Fruit fly (Drosophila melanogaster) whole organism, embryonic: Measurements from ENCODE around the gene CG46439.

Source experiments
- CG10267 ChIP-seq: fragments of 200-800 bp; sonication (Bioruptor generic); optimal IDR thresholded peaks from 2 replicates; lab custom pipeline; 2018; ENCODE audit warnings: missing biosample characterization, mild to moderate bottlenecking, missing genetic modification characterization, moderate library complexity
- CG10462 ChIP-seq: fragments of 200-800 bp; sonication (Bioruptor generic); optimal IDR thresholded peaks from 2 replicates; lab custom pipeline; 2016; ENCODE audit warnings: missing biosample characterization, missing genetic modification characterization
- CG11398 ChIP-seq: fragments of 200-800 bp; sonication (Bioruptor generic); optimal IDR thresholded peaks from 2 replicates; lab custom pipeline; 2016; ENCODE audit warnings: missing biosample characterization, missing genetic modification characterization
- CG12659 ChIP-seq: fragments of 200-800 bp; sonication (Bioruptor generic); optimal IDR thresholded peaks from 3 replicates; lab custom pipeline; 2017; ENCODE audit warnings: mild to moderate bottlenecking, missing biosample characterization, missing genetic modification reagents, missing genetic modification characterization
- CG14050 ChIP-seq: fragments of 200-800 bp; sonication (Bioruptor generic); IDR thresholded peaks from 3 replicates; pipeline ENCODE4 v1.3.6; 2022; ENCODE audit warnings: missing biosample characterization, missing genetic modification characterization
- CG18011 ChIP-seq: fragments of 200-800 bp; sonication (Bioruptor generic); optimal IDR thresholded peaks from 2 replicates; lab custom pipeline; 2017; ENCODE audit warnings: missing biosample characterization, missing genetic modification characterization, mild to moderate bottlenecking, moderate library complexity, missing genotype
- CG2129 ChIP-seq: fragments of 200-800 bp; sonication (Bioruptor generic); IDR thresholded peaks from 2 replicates; pipeline ENCODE4 v1.3.6; 2022; ENCODE audit warnings: missing biosample characterization, missing genetic modification characterization; ENCODE audit not compliant: partially characterized antibody
- CG2678 ChIP-seq: fragments of 200-800 bp; sonication (Bioruptor generic); optimal IDR thresholded peaks from 3 replicates; lab custom pipeline; 2019; ENCODE audit warnings: missing biosample characterization, mild to moderate bottlenecking, missing genetic modification characterization, moderate library complexity
- CG30020 ChIP-seq: fragments of 200-800 bp; optimal IDR thresholded peaks from 2 replicates; lab custom pipeline; 2019; ENCODE audit warnings: missing biosample characterization, mild to moderate bottlenecking, missing genetic modification characterization, moderate library complexity
- CG31441 ChIP-seq: fragments of 200-800 bp; sonication (Bioruptor generic); IDR thresholded peaks from 2 replicates; pipeline ENCODE4 v1.3.6; 2022; ENCODE audit warnings: missing biosample characterization, missing genetic modification characterization
- CG32772 ChIP-seq: fragments of 200-800 bp; sonication (Bioruptor generic); IDR thresholded peaks from 2 replicates; pipeline ENCODE4 v1.3.6; 2022; ENCODE audit warnings: missing biosample characterization, missing genetic modification characterization
- CG3847 ChIP-seq: fragments of 200-800 bp; sonication (Bioruptor generic); IDR thresholded peaks from 2 replicates; pipeline ENCODE4 v1.3.6; 2022; ENCODE audit warnings: missing biosample characterization, missing genetic modification characterization
- CG4424 ChIP-seq: fragments of 200-800 bp; sonication (Bioruptor generic); optimal IDR thresholded peaks from 3 replicates; lab custom pipeline; 2016; ENCODE audit warnings: missing biosample characterization, missing genetic modification characterization
- CG5245 ChIP-seq: fragments of 200-800 bp; sonication (Bioruptor generic); optimal IDR thresholded peaks from 3 replicates; lab custom pipeline; 2016; ENCODE audit warnings: missing biosample characterization, missing genetic modification characterization
- CG9797 ChIP-seq: fragments of 200-800 bp; sonication (Bioruptor generic); optimal IDR thresholded peaks from 3 replicates; lab custom pipeline; 2018; ENCODE audit warnings: missing biosample characterization, mild to moderate bottlenecking, missing genetic modification characterization
- D19B ChIP-seq: fragments of 200-800 bp; sonication (Bioruptor generic); optimal IDR thresholded peaks from 2 replicates; lab custom pipeline; 2017; ENCODE audit warnings: missing biosample characterization, mild to moderate bottlenecking, missing genetic modification characterization
- Dbx ChIP-seq: fragments of 200-800 bp; sonication (Bioruptor generic); IDR thresholded peaks from 3 replicates; pipeline ENCODE4 v1.3.6; 2022; ENCODE audit warnings: missing biosample characterization, missing genetic modification characterization
- Dfd ChIP-seq, 2 experiments: fragments of >200 bp; optimal IDR thresholded peaks; 2 replicates each; lab custom pipeline; 2017; ENCODE audit warnings: missing biosample characterization in 2 of 2, missing genetic modification characterization in 2 of 2
- GATAe ChIP-seq: fragments of 200-800 bp; sonication (Bioruptor generic); conservative IDR thresholded peaks from 2 replicates; pipeline ENCODE4 v1.3.6; 2022; ENCODE audit warnings: missing biosample characterization, missing genetic modification characterization
- Hand ChIP-seq: fragments of 200-800 bp; sonication (Bioruptor generic); optimal IDR thresholded peaks from 2 replicates; lab custom pipeline; 2017; ENCODE audit warnings: mild to moderate bottlenecking, missing biosample characterization, missing genetic modification reagents, missing genetic modification characterization
- Lhr ChIP-seq: fragments of 200-800 bp; sonication (Bioruptor generic); optimal IDR thresholded peaks from 3 replicates; lab custom pipeline; 2017; ENCODE audit warnings: mild to moderate bottlenecking, missing biosample characterization, missing genetic modification reagents, missing genetic modification characterization
- MTF-1 ChIP-seq: fragments of 200-800 bp; sonication (Bioruptor generic); optimal IDR thresholded peaks from 2 replicates; lab custom pipeline; 2018; ENCODE audit warnings: missing biosample characterization, mild to moderate bottlenecking, missing genetic modification characterization, borderline replicate concordance
- NFAT ChIP-seq: fragments of 200-800 bp; sonication (Bioruptor generic); IDR thresholded peaks from 2 replicates; pipeline ENCODE4 v1.3.6; 2022; ENCODE audit warnings: missing biosample characterization, missing genetic modification characterization
- Opbp ChIP-seq: fragments of 200-800 bp; sonication (Bioruptor generic); IDR thresholded peaks from 3 replicates; pipeline ENCODE4 v1.3.6; 2022; ENCODE audit warnings: missing biosample characterization, missing genetic modification characterization; ENCODE audit not compliant: partially characterized antibody
- Side ChIP-seq: fragments of 200-800 bp; sonication (Bioruptor generic); optimal IDR thresholded peaks from 2 replicates; lab custom pipeline; 2016; ENCODE audit warnings: missing biosample characterization, missing genetic modification characterization
- Sry-δ ChIP-seq: fragments of 200-800 bp; sonication (Bioruptor generic); optimal IDR thresholded peaks from 2 replicates; lab custom pipeline; 2016; ENCODE audit warnings: missing biosample characterization, missing genetic modification characterization
- YL-1 ChIP-seq: fragments of 200-800 bp; sonication (Bioruptor generic); optimal IDR thresholded peaks from 3 replicates; lab custom pipeline; 2017; ENCODE audit warnings: missing biosample characterization, mild to moderate bottlenecking, missing genetic modification characterization
- az2 ChIP-seq: fragments of 200-800 bp; sonication (Bioruptor generic); optimal IDR thresholded peaks from 3 replicates; lab custom pipeline; 2016; ENCODE audit warnings: missing biosample characterization, missing genetic modification characterization
- btn ChIP-seq: fragments of 200-800 bp; sonication (Bioruptor generic); optimal IDR thresholded peaks from 2 replicates; lab custom pipeline; 2016; ENCODE audit warnings: missing biosample characterization, missing genetic modification characterization
- cas ChIP-seq: fragments of 200-800 bp; sonication (Bioruptor generic); IDR thresholded peaks from 2 replicates; pipeline ENCODE4 v1.3.6; 2022; ENCODE audit warnings: missing biosample characterization, missing genetic modification characterization
- crol ChIP-seq: fragments of 200-800 bp; sonication (Bioruptor generic); IDR thresholded peaks from 2 replicates; pipeline ENCODE4 v1.3.6; 2022; ENCODE audit warnings: missing biosample characterization, missing genetic modification characterization
- cwo ChIP-seq: fragments of 200-800 bp; sonication (Bioruptor generic); optimal IDR thresholded peaks from 3 replicates; lab custom pipeline; 2017; ENCODE audit warnings: missing biosample characterization, missing genetic modification characterization, mild to moderate bottlenecking, moderate library complexity, missing genetic modification reagents
- fru ChIP-seq: fragments of >200 bp; optimal IDR thresholded peaks from 2 replicates; lab custom pipeline; 2017
- fu2 ChIP-seq: fragments of 200-800 bp; sonication (Bioruptor generic); optimal IDR thresholded peaks from 2 replicates; lab custom pipeline; 2016; ENCODE audit warnings: missing biosample characterization, missing genetic modification characterization
- her ChIP-seq: fragments of 200-800 bp; sonication (Bioruptor generic); optimal IDR thresholded peaks from 2 replicates; lab custom pipeline; 2016; ENCODE audit warnings: missing biosample characterization, missing genetic modification characterization
- hkb ChIP-seq, 2 experiments: fragments of 200-800 bp in 1 of 2; fragments of >200 bp in 1 of 2; sonication (Bioruptor generic) in 1 of 2; IDR thresholded peaks in 1 of 2; optimal IDR thresholded peaks in 1 of 2; 2 replicates each; pipeline versions ENCODE4 v1.3.6 to Lab custom; 2017 to 2022; ENCODE audit warnings: missing biosample characterization in 1 of 2, missing genetic modification characterization in 1 of 2
- jumu ChIP-seq: fragments of 200-800 bp; sonication (Bioruptor generic); optimal IDR thresholded peaks from 3 replicates; lab custom pipeline; 2016; ENCODE audit warnings: missing biosample characterization, missing genetic modification characterization
- lbe ChIP-seq: fragments of 200-800 bp; sonication (Bioruptor generic); optimal IDR thresholded peaks from 2 replicates; lab custom pipeline; 2016; ENCODE audit warnings: missing biosample characterization, mild to moderate bottlenecking, missing genetic modification characterization
- lov ChIP-seq, 2 experiments: fragments of 200-800 bp in 1 of 2; fragments of >200 bp in 1 of 2; sonication (Bioruptor generic) in 1 of 2; IDR thresholded peaks in 1 of 2; optimal IDR thresholded peaks in 1 of 2; 2 replicates in 1 of 2; 3 replicates in 1 of 2; pipeline versions ENCODE4 v1.3.6 to Lab custom; 2017 to 2022; ENCODE audit warnings: missing biosample characterization in 1 of 2, missing genetic modification characterization in 1 of 2
- mam ChIP-seq: fragments of 200-800 bp; sonication (Bioruptor generic); optimal IDR thresholded peaks from 3 replicates; lab custom pipeline; 2016; ENCODE audit warnings: missing biosample characterization, missing genetic modification characterization
- pan ChIP-seq, 4 experiments: fragments of >200 bp in 3 of 4; fragments of 200-800 bp in 1 of 4; sonication (Bioruptor generic) in 1 of 4; optimal IDR thresholded peaks in 3 of 4; IDR thresholded peaks in 1 of 4; 2 replicates each; pipeline versions ENCODE4 v1.3.6 to Lab custom; 2017 to 2022; ENCODE audit warnings: missing biosample characterization in 2 of 4, missing genetic modification characterization in 2 of 4, mixed read lengths in 1 of 4
- peb ChIP-seq: fragments of 200-800 bp; sonication (Bioruptor generic); IDR thresholded peaks from 2 replicates; pipeline ENCODE4 v1.3.6; 2022; ENCODE audit warnings: missing biosample characterization, missing genetic modification characterization
- pita ChIP-seq: fragments of 200-800 bp; sonication (Bioruptor generic); optimal IDR thresholded peaks from 2 replicates; lab custom pipeline; 2017; ENCODE audit warnings: missing biosample characterization, mild to moderate bottlenecking, missing genetic modification characterization
- sc ChIP-seq, 3 experiments: fragments of >200 bp in 2 of 3; fragments of 200-800 bp in 1 of 3; sonication (Bioruptor generic) in 1 of 3; optimal IDR thresholded peaks; 2 replicates in 2 of 3; 3 replicates in 1 of 3; lab custom pipeline; 2017; ENCODE audit warnings: mild to moderate bottlenecking in 1 of 3, missing biosample characterization in 1 of 3, missing genetic modification characterization in 1 of 3, missing genetic modification reagents in 1 of 3
- sima ChIP-seq: fragments of 200-800 bp; sonication (Bioruptor generic); optimal IDR thresholded peaks from 2 replicates; lab custom pipeline; 2016; ENCODE audit warnings: missing biosample characterization, missing genetic modification characterization
- trh ChIP-seq: fragments of 200-800 bp; sonication (Bioruptor generic); optimal IDR thresholded peaks from 2 replicates; lab custom pipeline; 2016; ENCODE audit warnings: missing biosample characterization, missing genetic modification characterization
- ttk ChIP-seq: fragments of 200-800 bp; sonication (Bioruptor generic); IDR thresholded peaks from 2 replicates; pipeline ENCODE4 v2.1.2; 2022; ENCODE audit warnings: missing biosample characterization, missing genetic modification characterization
- wor ChIP-seq: fragments of 200-800 bp; sonication (Bioruptor generic); IDR thresholded peaks from 2 replicates; pipeline ENCODE4 v1.3.6; 2022; ENCODE audit warnings: missing biosample characterization, missing genetic modification characterization

Gene CG46439

dm6 chr3L:11084557-11085231 lies 11.4 kb downstream of the CG46439 start (continued):
- peak; percentile 91 for TF ChIP-seq sima
- TF ChIP-seq CG3847 (GFP tag; lab: Robert Waterston, UW), result peak; percentile 90
- peak; percentile 82; the same call in 2 of the 3 replicates for TF ChIP-seq Dbx (GFP tag; lab: Robert Waterston, UW)
- TF ChIP-seq CG2129 (GFP tag; lab: Robert Waterston, UW), result no peak
- no peak for TF ChIP-seq Opbp (GFP tag; lab: Robert Waterston, UW)
- peak; percentile 96 for TF ChIP-seq CG32772 (GFP tag; lab: Robert Waterston, UW)
- TF ChIP-seq jumu (GFP tag; lab: Kevin White, UChicago), result peak; percentile 95
- peak; percentile 86 for TF ChIP-seq NFAT (GFP tag; lab: Robert Waterston, UW)
- peak; percentile 85 for TF ChIP-seq Hand (GFP tag; lab: Kevin White, UChicago)
- TF ChIP-seq CG10267 (tag; lab: Kevin White, UChicago), result peak; percentile 94
- peak; percentile 98 for TF ChIP-seq CG11398 (GFP tag; lab: Kevin White, UChicago)
- TF ChIP-seq GATAe (GFP tag; lab: Robert Waterston, UW), result peak; percentile 62
- TF ChIP-seq Lhr (GFP tag; lab: Kevin White, UChicago), result peak; percentile 93
- TF ChIP-seq ttk (GFP tag; lab: Robert Waterston, UW), result peak; percentile 97
- no peak for TF ChIP-seq lov (optimal IDR thresholded peaks at IDR 0.05; lab: Kevin White, UChicago)
- TF ChIP-seq lov (GFP tag; IDR thresholded peaks at IDR 0.05; lab: Robert Waterston, UW), result peak; percentile 97
- TF ChIP-seq peb (GFP tag; lab: Robert Waterston, UW), result peak; percentile 91
- TF ChIP-seq pan (optimal IDR thresholded peaks at IDR 0.05; lab: Kevin White, UChicago), result no peak
- TF ChIP-seq pan (GFP tag; optimal IDR thresholded peaks at IDR 0.05 in 1 of 2, IDR thresholded peaks at IDR 0.05 in 1 of 2), result peak in 1 of 2 experiments; percentile 98
- peak; percentile 92 for TF ChIP-seq mam (GFP tag; lab: Kevin White, UChicago)
- TF ChIP-seq btn, result peak; percentile 96
- TF ChIP-seq cas, result peak; percentile 78
- no peak for TF ChIP-seq pita (GFP tag; lab: Kevin White, UChicago)
- peak; percentile 82 for TF ChIP-seq CG30020 (tag; lab: Kevin White, UChicago)
- TF ChIP-seq MTF-1 (GFP tag; lab: Kevin White, UChicago), result peak; percentile 86
- peak; percentile 66 for TF ChIP-seq D19B (GFP tag; lab: Kevin White, UChicago)
- TF ChIP-seq her, result peak; percentile 90
- TF ChIP-seq az2 (GFP tag; lab: Kevin White, UChicago), result peak; percentile 98
- peak; percentile 97 for TF ChIP-seq CG31441 (GFP tag; lab: Robert Waterston, UW)
- peak; percentile 98 for TF ChIP-seq CG4424 (GFP tag; lab: Kevin White, UChicago)
- TF ChIP-seq Dfd (GFP tag; optimal IDR thresholded peaks at IDR 0.05; lab: Kevin White, UChicago), result no peak
- TF ChIP-seq lbe (GFP tag; lab: Kevin White, UChicago), result no peak
- peak; percentile 97 for TF ChIP-seq Side (GFP tag; lab: Kevin White, UChicago)
- no peak for TF ChIP-seq sc (optimal IDR thresholded peaks at IDR 0.05; lab: Kevin White, UChicago)
- TF ChIP-seq sc (GFP tag; optimal IDR thresholded peaks at IDR 0.05; lab: Kevin White, UChicago), result peak; percentile 94
- TF ChIP-seq CG18011 (GFP tag; lab: Kevin White, UChicago), result peak; percentile 77
- TF ChIP-seq CG5245 (GFP tag; lab: Kevin White, UChicago), result peak; percentile 96
- peak; percentile 76 for TF ChIP-seq crol (GFP tag; lab: Robert Waterston, UW)
- no peak for TF ChIP-seq hkb (optimal IDR thresholded peaks at IDR 0.05; lab: Kevin White, UChicago)
- TF ChIP-seq hkb (GFP tag; IDR thresholded peaks at IDR 0.05; lab: Robert Waterston, UW), result peak; percentile 98
- peak; percentile 93 for TF ChIP-seq CG14050 (GFP tag; lab: Robert Waterston, UW)
- TF ChIP-seq fu2 (GFP tag; lab: Kevin White, UChicago), result peak; percentile 91
- peak; percentile 97 for TF ChIP-seq CG10462
- TF ChIP-seq CG12659 (GFP tag; lab: Kevin White, UChicago), result peak; percentile 96
- TF ChIP-seq fru (lab: Kevin White, UChicago), result no peak
- TF ChIP-seq YL-1 (GFP tag; lab: Kevin White, UChicago), result peak; percentile 91
- peak; percentile 46 for TF ChIP-seq CG9797 (GFP tag; lab: Kevin White, UChicago)
- TF ChIP-seq cwo (GFP tag; lab: Kevin White, UChicago), result peak; percentile 91
- peak; percentile 93 for TF ChIP-seq trh (GFP tag; lab: Kevin White, UChicago)
- peak; percentile 92 for TF ChIP-seq wor (GFP tag; lab: Robert Waterston, UW)
- TF ChIP-seq CG2678 (tag; lab: Kevin White, UChicago), result peak; percentile 97
- peak; percentile 72 for TF ChIP-seq Sry-δ (GFP tag; lab: Kevin White, UChicago)
